Worm (Caenorhabditis elegans) whole organism, L3 larva: ENCODE results near the gene R03D7.8.
"Not testable (repeated sequence)": the region's sequence is repeated elsewhere in the genome, so short reads cannot be mapped to it uniquely, and the experiment has no call there.

ENCODE experiments used
- R02D3.7 ChIP-seq: fragments of 150-350 bp; optimal IDR thresholded peaks from 2 replicates; lab custom pipeline; 2014; ENCODE audit warnings: missing biosample characterization, missing genetic modification characterization
- ama-1 ChIP-seq: fragments of 150-350 bp; optimal IDR thresholded peaks from 2 replicates; lab custom pipeline; 2018
- ceh-16 ChIP-seq: sonication (generic microtip); optimal IDR thresholded peaks from 2 replicates; lab custom pipeline; 2017; ENCODE audit warnings: missing biosample characterization, missing genetic modification characterization
- ceh-28 ChIP-seq: fragments of 150-350 bp; optimal IDR thresholded peaks from 2 replicates; lab custom pipeline; 2014; ENCODE audit warnings: missing biosample characterization, missing genetic modification reagents, missing genetic modification characterization
- ceh-9 ChIP-seq: sonication (generic microtip); optimal IDR thresholded peaks from 2 replicates; lab custom pipeline; 2018; ENCODE audit warnings: missing biosample characterization, missing genetic modification characterization
- egl-5 ChIP-seq: fragments of 150-350 bp; optimal IDR thresholded peaks from 2 replicates; lab custom pipeline; 2017; ENCODE audit warnings: missing biosample characterization, missing genetic modification reagents, missing genetic modification characterization, inconsistent platforms
- elt-2 ChIP-seq: sonication (generic microtip); optimal IDR thresholded peaks from 2 replicates; lab custom pipeline; 2016; ENCODE audit warnings: missing genetic modification reagents, mild to moderate bottlenecking, missing genetic modification characterization, missing compliant biosample characterization
- fkh-10 ChIP-seq: sonication (generic microtip); optimal IDR thresholded peaks from 2 replicates; lab custom pipeline; 2017; ENCODE audit warnings: missing biosample characterization, missing genetic modification reagents, missing genetic modification characterization
- fos-1 ChIP-seq: fragments of 150-350 bp; optimal IDR thresholded peaks from 2 replicates; lab custom pipeline; 2014; ENCODE audit warnings: missing biosample characterization, missing genetic modification characterization
- hmg-11 ChIP-seq: sonication (generic microtip); optimal IDR thresholded peaks from 2 replicates; lab custom pipeline; 2016; ENCODE audit warnings: missing genetic modification characterization, missing compliant biosample characterization
- jun-1 ChIP-seq: fragments of 150-350 bp; optimal IDR thresholded peaks from 2 replicates; lab custom pipeline; 2014; ENCODE audit warnings: missing biosample characterization, missing genetic modification reagents, missing genetic modification characterization
- lin-15B ChIP-seq: fragments of 150-350 bp; optimal IDR thresholded peaks from 2 replicates; lab custom pipeline; 2014; ENCODE audit warnings: missing biosample characterization, missing genetic modification characterization
- lin-39 ChIP-seq: fragments of 150-350 bp; optimal IDR thresholded peaks from 2 replicates; lab custom pipeline; 2018; ENCODE audit warnings: missing biosample characterization, missing genetic modification reagents, missing genetic modification characterization
- lsy-12 ChIP-seq: sonication (generic microtip); optimal IDR thresholded peaks from 2 replicates; lab custom pipeline; 2016; ENCODE audit warnings: mild to moderate bottlenecking, missing genetic modification characterization, missing compliant biosample characterization
- mdl-1 ChIP-seq: fragments of 150-350 bp; optimal IDR thresholded peaks from 2 replicates; lab custom pipeline; 2014; ENCODE audit warnings: missing biosample characterization, missing genetic modification characterization
- mml-1 ChIP-seq: fragments of 150-350 bp; sonication (generic microtip); optimal IDR thresholded peaks from 3 replicates; lab custom pipeline; 2014; ENCODE audit warnings: missing biosample characterization, missing genetic modification characterization
- nfya-1 ChIP-seq: sonication (generic microtip); optimal IDR thresholded peaks from 2 replicates; lab custom pipeline; 2017; ENCODE audit warnings: missing genetic modification characterization, mild to moderate bottlenecking, missing compliant biosample characterization, antibody characterized with exemption, moderate library complexity; ENCODE audit not compliant: insufficient read depth
- nhr-12 ChIP-seq: fragments of 150-350 bp; optimal IDR thresholded peaks from 2 replicates; lab custom pipeline; 2014; ENCODE audit warnings: missing biosample characterization, missing genetic modification characterization
- nhr-23 ChIP-seq: fragments of 150-350 bp; optimal IDR thresholded peaks from 2 replicates; lab custom pipeline; 2014; ENCODE audit warnings: missing biosample characterization, missing genetic modification reagents, missing genetic modification characterization
- nhr-25 ChIP-seq: sonication (generic microtip); optimal IDR thresholded peaks from 2 replicates; lab custom pipeline; 2017; ENCODE audit warnings: missing biosample characterization, missing genetic modification characterization
- nhr-43 ChIP-seq: sonication (generic microtip); optimal IDR thresholded peaks from 2 replicates; lab custom pipeline; 2016; ENCODE audit warnings: mild to moderate bottlenecking, missing genetic modification characterization, missing compliant biosample characterization; ENCODE audit not compliant: poor library complexity, severe bottlenecking
- nhr-67 ChIP-seq: fragments of 150-350 bp; optimal IDR thresholded peaks from 2 replicates; lab custom pipeline; 2014; ENCODE audit warnings: missing biosample characterization, missing genetic modification characterization
- nhr-76 ChIP-seq: fragments of 150-350 bp; sonication (generic microtip); optimal IDR thresholded peaks from 5 replicates; lab custom pipeline; 2014; ENCODE audit warnings: missing biosample characterization, missing genetic modification characterization
- nhr-77 ChIP-seq: fragments of 150-350 bp; optimal IDR thresholded peaks from 2 replicates; lab custom pipeline; 2014; ENCODE audit warnings: missing biosample characterization, missing genetic modification characterization
- pha-4 ChIP-seq: fragments of 150-350 bp; optimal IDR thresholded peaks from 2 replicates; lab custom pipeline; 2014; ENCODE audit warnings: missing biosample characterization, missing genetic modification reagents, missing genetic modification characterization
- sea-2 ChIP-seq: fragments of 150-350 bp; sonication (generic microtip); optimal IDR thresholded peaks from 4 replicates; lab custom pipeline; 2014; ENCODE audit warnings: missing biosample characterization, missing genetic modification reagents, missing genetic modification characterization
- snpc-4 ChIP-seq: fragments of 150-350 bp; optimal IDR thresholded peaks from 2 replicates; lab custom pipeline; 2014; ENCODE audit warnings: missing biosample characterization, missing genetic modification characterization
- unc-39 ChIP-seq: sonication (generic microtip); optimal IDR thresholded peaks from 4 replicates; lab custom pipeline; 2017; ENCODE audit warnings: missing biosample characterization, missing genetic modification characterization
- ztf-11 ChIP-seq: fragments of 150-350 bp; optimal IDR thresholded peaks from 2 replicates; lab custom pipeline; 2014; ENCODE audit warnings: missing biosample characterization, missing genetic modification characterization

R03D7.8 gene

ce11 chrII:10924669-10925068 lies 32.0 kb downstream of the R03D7.8 start (continued):
- TF ChIP-seq ama-1 (lab: Kevin White, UChicago) (no peak), snpc-4 (tag; lab: Kevin White, UChicago) (peak; percentile 34), ceh-28 (tag; lab: Kevin White, UChicago) (no peak), nhr-12 (tag; lab: Kevin White, UChicago) (no peak), jun-1 (tag; lab: Kevin White, UChicago) (peak; percentile 73), fkh-10 (GFP tag; lab: Kevin White, UChicago) (no peak), nhr-77 (tag; lab: Kevin White, UChicago) (no peak), ceh-9 (tag; lab: Kevin White, UChicago) (no peak)

DNA sequence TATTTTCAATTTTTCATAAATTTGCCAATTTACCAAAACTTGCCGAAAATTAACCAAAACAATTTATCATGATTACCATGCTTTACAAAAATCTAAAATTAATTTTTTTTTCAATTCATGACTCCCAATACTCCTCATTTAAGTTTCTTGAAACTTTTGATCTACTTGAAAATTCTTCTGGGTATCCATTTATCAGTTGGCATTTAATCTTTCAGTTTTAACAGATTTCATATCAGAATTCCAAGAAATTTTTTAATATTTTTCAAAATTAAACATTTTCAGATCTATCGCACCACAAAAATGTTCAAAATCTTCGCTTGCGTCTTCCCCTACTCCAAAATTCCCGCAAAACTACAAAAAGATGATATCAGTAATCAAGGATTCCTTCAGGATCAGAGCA lies 32.7 kb downstream of the R03D7.8 start, which contains the start of gene Y19D2B.2:
TSS of gene Y19D2B.2 (plus strand) at position 301 of the 400 bp plus-strand sequence.
- TF ChIP-seq unc-39 (no peak), R02D3.7 (tag; lab: Kevin White, UChicago) (no peak), ceh-9 (tag; lab: Kevin White, UChicago) (no peak), nhr-43 (tag; lab: Kevin White, UChicago) (no peak), ama-1 (lab: Kevin White, UChicago) (no peak), nhr-25 (tag; lab: Kevin White, UChicago) (no peak), nfya-1 (tag; lab: Kevin White, UChicago) (no peak), ceh-28 (tag; lab: Kevin White, UChicago) (no peak), lin-15B (no peak), ceh-16 (no peak), nhr-67 (tag; lab: Kevin White, UChicago) (no peak), pha-4 (tag; lab: Kevin White, UChicago) (no peak), lsy-12 (tag; lab: Kevin White, UChicago) (no peak), ztf-11 (tag; lab: Kevin White, UChicago) (no peak)

DNA sequence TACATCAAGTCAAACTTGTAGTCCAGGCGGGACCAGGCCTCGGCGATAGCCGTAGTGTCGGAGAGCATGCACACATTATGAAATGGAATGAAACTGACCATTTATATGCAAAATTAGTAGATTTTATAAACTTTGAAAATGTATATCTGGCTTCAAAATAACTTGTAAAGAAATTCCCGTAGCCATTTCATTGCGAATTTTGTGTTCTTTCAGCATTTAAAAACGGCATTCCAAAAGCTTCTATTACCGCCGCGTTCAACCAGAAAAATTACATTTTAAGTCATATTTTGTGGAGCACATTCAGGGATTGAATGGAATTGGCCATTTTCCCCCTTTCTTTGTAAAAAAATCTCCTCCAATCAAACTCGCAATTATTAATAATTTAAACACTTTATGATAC lies 33.8 kb downstream of the R03D7.8 start, which contains the start of gene Y19D2B.1:
TSS of gene Y19D2B.1 (minus strand) at position 101 of the 400 bp plus-strand sequence.
- TF ChIP-seq lin-39 (tag; lab: Kevin White, UChicago); pha-4 (tag; lab: Kevin White, UChicago); nhr-76: not testable (repeated sequence)

- TF ChIP-seq fos-1 (tag; lab: Kevin White, UChicago) (no peak), nhr-25 (tag; lab: Kevin White, UChicago) (peak; percentile 13), nhr-67 (tag; lab: Kevin White, UChicago) (no peak), elt-2 (tag; lab: Kevin White, UChicago) (peak; percentile 23), nhr-43 (tag; lab: Kevin White, UChicago) (no peak)
- TF ChIP-seq, all 47 proteins: peak for 2
Observed at ce11 chrII:10918293-10918756, 38.4 kb downstream of the R03D7.8 start, which contains the start of gene tba-4. tba-4 (plus strand) TSS chrII:10918706.

DNA sequence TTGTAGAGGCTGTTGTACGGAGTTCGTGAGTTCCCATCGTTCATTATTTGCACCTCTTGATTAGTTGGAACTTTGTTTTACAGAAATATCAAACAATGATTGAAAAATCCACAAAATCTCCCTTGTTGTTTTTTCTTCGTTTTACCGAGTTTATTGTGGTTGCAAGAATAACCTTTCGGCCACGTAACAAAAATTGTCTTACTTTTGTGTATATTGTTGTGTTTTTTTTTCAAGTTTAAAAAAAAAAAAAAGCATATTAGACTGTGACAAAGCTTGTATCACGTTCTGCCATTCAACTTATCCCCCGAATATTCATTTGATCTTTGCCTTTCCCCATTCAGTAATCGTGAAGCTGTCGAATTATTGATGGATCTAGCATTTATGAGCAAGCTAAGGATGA lies 39.5 kb downstream of the R03D7.8 start, which contains the start of gene F44F4.10:
TSS of gene F44F4.10 (minus strand) at position 101 of the 400 bp plus-strand sequence.
- TF ChIP-seq mdl-1 (tag; lab: Kevin White, UChicago): no peak
- no peak for TF ChIP-seq nhr-43 (tag; lab: Kevin White, UChicago)
- no peak for TF ChIP-seq nhr-23 (tag; lab: Kevin White, UChicago)
- TF ChIP-seq egl-5 (tag; lab: Kevin White, UChicago): no peak

ce11 chrII:10915732-10916131 lies 41.0 kb downstream of the R03D7.8 start, which contains the start of gene F44F4.9:
F44F4.9 (minus strand) TSS chrII:10915832.
- no peak for TF ChIP-seq ztf-11 (tag; lab: Kevin White, UChicago)

DNA sequence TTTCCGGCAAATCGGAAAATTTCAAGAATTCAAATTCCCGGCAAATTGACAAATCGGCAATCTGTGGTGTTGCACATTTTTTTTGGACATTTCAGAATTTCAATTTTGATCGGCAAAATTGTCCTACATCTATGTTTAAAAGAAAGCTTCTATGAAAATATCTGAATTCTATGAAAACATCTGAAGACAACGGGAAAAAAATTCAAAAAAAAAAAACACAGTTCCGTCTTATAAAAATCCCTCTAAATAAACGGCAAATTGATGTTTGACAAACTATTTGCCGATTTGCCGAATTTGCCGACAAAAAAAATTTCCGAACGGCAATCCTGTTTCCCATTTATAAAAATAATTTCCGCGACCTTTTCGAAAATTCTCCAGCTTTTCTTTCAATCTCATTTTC lies 42.3 kb downstream of the R03D7.8 start, which contains the start of gene F44F4.15:
TSS of gene F44F4.15 (plus strand) at position 301 of the 400 bp plus-strand sequence.
- no peak for TF ChIP-seq nhr-43 (tag; lab: Kevin White, UChicago)
- TF ChIP-seq mml-1: no peak
- TF ChIP-seq hmg-11 (tag; lab: Kevin White, UChicago): no peak
- no peak for TF ChIP-seq sea-2
- no peak for TF ChIP-seq ceh-9 (tag; lab: Kevin White, UChicago)
- TF ChIP-seq, all 47 proteins: peak for 0
